Fruit fly (Drosophila melanogaster) whole organism, embryonic: Measurements from ENCODE around the gene CG6610.
A peak's percentile ranks its signal among the peaks of the same experiment; 100 is the strongest.

Experiments used
- BtbVII ChIP-seq: fragments of 200-800 bp; sonication (Bioruptor generic); optimal IDR thresholded peaks from 3 replicates; lab custom pipeline; 2017; ENCODE audit warnings: missing biosample characterization, mild to moderate bottlenecking, missing genetic modification characterization
- CG10267 ChIP-seq: fragments of 200-800 bp; sonication (Bioruptor generic); optimal IDR thresholded peaks from 2 replicates; lab custom pipeline; 2018; ENCODE audit warnings: missing biosample characterization, mild to moderate bottlenecking, missing genetic modification characterization, moderate library complexity
- CG10462 ChIP-seq: fragments of 200-800 bp; sonication (Bioruptor generic); optimal IDR thresholded peaks from 2 replicates; lab custom pipeline; 2016; ENCODE audit warnings: missing biosample characterization, missing genetic modification characterization
- CG11085 ChIP-seq: fragments of 200-800 bp; sonication (Bioruptor generic); IDR thresholded peaks from 2 replicates; pipeline ENCODE4 v1.3.6; 2022; ENCODE audit warnings: missing biosample characterization, missing genetic modification characterization
- CG11398 ChIP-seq: fragments of 200-800 bp; sonication (Bioruptor generic); optimal IDR thresholded peaks from 2 replicates; lab custom pipeline; 2016; ENCODE audit warnings: missing biosample characterization, missing genetic modification characterization
- CG12236 ChIP-seq: fragments of 200-800 bp; sonication (Bioruptor generic); optimal IDR thresholded peaks from 2 replicates; lab custom pipeline; 2016; ENCODE audit warnings: missing biosample characterization, missing genetic modification characterization
- CG13123 ChIP-seq: fragments of 200-800 bp; sonication (Bioruptor generic); optimal IDR thresholded peaks from 2 replicates; lab custom pipeline; 2016; ENCODE audit warnings: missing biosample characterization, missing genetic modification characterization
- CG14014 ChIP-seq: fragments of 200-800 bp; sonication (Bioruptor generic); IDR thresholded peaks from 2 replicates; pipeline ENCODE4 v1.3.6; 2022; ENCODE audit warnings: missing biosample characterization, missing genetic modification characterization
- CG14050 ChIP-seq: fragments of 200-800 bp; sonication (Bioruptor generic); IDR thresholded peaks from 3 replicates; pipeline ENCODE4 v1.3.6; 2022; ENCODE audit warnings: missing biosample characterization, missing genetic modification characterization
- CG14667 ChIP-seq: fragments of 200-800 bp; sonication (Bioruptor generic); IDR thresholded peaks from 2 replicates; pipeline ENCODE4 v1.3.6; 2022; ENCODE audit warnings: missing biosample characterization, missing genetic modification characterization
- CG15011 ChIP-seq: fragments of 200-800 bp; sonication (Bioruptor generic); optimal IDR thresholded peaks from 3 replicates; lab custom pipeline; 2018; ENCODE audit warnings: missing biosample characterization, mild to moderate bottlenecking, missing genetic modification characterization
- CG34376 ChIP-seq: fragments of 200-800 bp; sonication (Bioruptor generic); optimal IDR thresholded peaks from 2 replicates; lab custom pipeline; 2018; ENCODE audit warnings: missing biosample characterization, mild to moderate bottlenecking, missing genetic modification characterization
- CG42726 ChIP-seq: fragments of 200-800 bp; sonication (Bioruptor generic); IDR thresholded peaks from 2 replicates; pipeline ENCODE4 v1.3.6; 2022; ENCODE audit warnings: missing biosample characterization, missing genetic modification characterization; ENCODE audit not compliant: partially characterized antibody
- CG4282 ChIP-seq: fragments of 200-800 bp; sonication (Bioruptor generic); optimal IDR thresholded peaks from 2 replicates; lab custom pipeline; 2016; ENCODE audit warnings: missing biosample characterization, missing genetic modification characterization
- CG4820 ChIP-seq: fragments of 200-800 bp; sonication (Bioruptor generic); optimal IDR thresholded peaks from 3 replicates; lab custom pipeline; 2016; ENCODE audit warnings: missing biosample characterization, missing genetic modification characterization
- CG4854 ChIP-seq: fragments of 200-800 bp; sonication (Bioruptor generic); optimal IDR thresholded peaks from 2 replicates; lab custom pipeline; 2016; ENCODE audit warnings: missing biosample characterization, missing genetic modification characterization, inconsistent platforms
- CG5180 ChIP-seq: fragments of 200-800 bp; sonication (Bioruptor generic); optimal IDR thresholded peaks from 3 replicates; lab custom pipeline; 2017; ENCODE audit warnings: missing biosample characterization, missing genetic modification characterization, mild to moderate bottlenecking, moderate library complexity, missing genetic modification reagents
- CG5245 ChIP-seq: fragments of 200-800 bp; sonication (Bioruptor generic); optimal IDR thresholded peaks from 3 replicates; lab custom pipeline; 2016; ENCODE audit warnings: missing biosample characterization, missing genetic modification characterization
- CG6654 ChIP-seq: fragments of 200-800 bp; sonication (Bioruptor generic); optimal IDR thresholded peaks from 2 replicates; lab custom pipeline; 2017; ENCODE audit warnings: missing biosample characterization, mild to moderate bottlenecking, missing genetic modification characterization
- CG7839 ChIP-seq: fragments of 200-800 bp; sonication (Bioruptor generic); optimal IDR thresholded peaks from 3 replicates; lab custom pipeline; 2018; ENCODE audit warnings: missing biosample characterization, mild to moderate bottlenecking, missing genetic modification characterization, moderate library complexity
- D19B ChIP-seq: fragments of 200-800 bp; sonication (Bioruptor generic); optimal IDR thresholded peaks from 2 replicates; lab custom pipeline; 2017; ENCODE audit warnings: missing biosample characterization, mild to moderate bottlenecking, missing genetic modification characterization
- Dip3 ChIP-seq: fragments of 200-800 bp; sonication (Bioruptor generic); optimal IDR thresholded peaks from 3 replicates; lab custom pipeline; 2016; ENCODE audit warnings: missing biosample characterization, missing genetic modification characterization
- Fer1 ChIP-seq: fragments of 200-800 bp; sonication (Bioruptor generic); optimal IDR thresholded peaks from 2 replicates; lab custom pipeline; 2017; ENCODE audit warnings: missing biosample characterization, mild to moderate bottlenecking, missing genetic modification characterization
- Hand ChIP-seq: fragments of 200-800 bp; sonication (Bioruptor generic); optimal IDR thresholded peaks from 2 replicates; lab custom pipeline; 2017; ENCODE audit warnings: mild to moderate bottlenecking, missing biosample characterization, missing genetic modification reagents, missing genetic modification characterization
- HmgD ChIP-seq: fragments of 200-800 bp; sonication (Bioruptor generic); optimal IDR thresholded peaks from 3 replicates; lab custom pipeline; 2016; ENCODE audit warnings: missing biosample characterization, missing genetic modification characterization
- Hmx ChIP-seq: fragments of 200-800 bp; sonication (Bioruptor generic); optimal IDR thresholded peaks from 2 replicates; lab custom pipeline; 2016; ENCODE audit warnings: missing biosample characterization, missing genetic modification characterization
- Hr51 ChIP-seq, 2 experiments: fragments of 200-800 bp; sonication (Bioruptor generic); optimal IDR thresholded peaks; 2 replicates in 1 of 2; 3 replicates in 1 of 2; lab custom pipeline; 2016 to 2018; ENCODE audit warnings: missing biosample characterization in 2 of 2, missing genetic modification characterization in 2 of 2, mild to moderate bottlenecking in 1 of 2, moderate library complexity in 1 of 2
- MESR4 ChIP-seq: fragments of 200-800 bp; sonication (Bioruptor generic); optimal IDR thresholded peaks from 2 replicates; lab custom pipeline; 2018; ENCODE audit warnings: missing biosample characterization, mild to moderate bottlenecking, missing genetic modification characterization, moderate library complexity
- NC2β ChIP-seq: fragments of 200-800 bp; sonication (Bioruptor generic); optimal IDR thresholded peaks from 2 replicates; lab custom pipeline; 2016; ENCODE audit warnings: missing biosample characterization, missing genetic modification characterization
- Nf-YA ChIP-seq: fragments of 200-800 bp; sonication (Bioruptor generic); IDR thresholded peaks from 2 replicates; pipeline ENCODE4 v1.3.6; 2022; ENCODE audit warnings: missing biosample characterization, missing genetic modification characterization
- Poxn ChIP-seq: fragments of 200-800 bp; sonication (Bioruptor generic); IDR thresholded peaks from 2 replicates; pipeline ENCODE4 v1.3.6; 2022; ENCODE audit warnings: missing biosample characterization, missing genetic modification characterization
- Sox102F ChIP-seq: fragments of 200-800 bp; sonication (Bioruptor generic); optimal IDR thresholded peaks from 2 replicates; lab custom pipeline; 2018; ENCODE audit warnings: missing biosample characterization, mild to moderate bottlenecking, missing genetic modification characterization, moderate library complexity
- Stat92E ChIP-seq, 3 experiments: fragments of >200 bp in 2 of 3; fragments of 200-800 bp in 1 of 3; sonication (Bioruptor generic) in 1 of 3; optimal IDR thresholded peaks; 2 replicates each; lab custom pipeline; 2017 to 2019; ENCODE audit warnings: missing biosample characterization in 3 of 3, missing genetic modification characterization in 3 of 3, mild to moderate bottlenecking in 1 of 3, moderate library complexity in 1 of 3
- aop ChIP-seq: fragments of 200-800 bp; sonication (Bioruptor generic); IDR thresholded peaks from 2 replicates; pipeline ENCODE4 v1.3.6; 2022; ENCODE audit warnings: missing biosample characterization, missing genetic modification characterization
- ash1 ChIP-seq: fragments of 200-800 bp; sonication (Bioruptor generic); optimal IDR thresholded peaks from 2 replicates; lab custom pipeline; 2018; ENCODE audit warnings: missing biosample characterization, mild to moderate bottlenecking, missing genetic modification characterization
- bbx ChIP-seq: fragments of 200-800 bp; sonication (Bioruptor generic); IDR thresholded peaks from 2 replicates; pipeline ENCODE4 v1.3.6; 2022; ENCODE audit warnings: missing biosample characterization, missing genetic modification characterization; ENCODE audit not compliant: partially characterized antibody
- caup ChIP-seq: fragments of 200-800 bp; sonication (Bioruptor generic); optimal IDR thresholded peaks from 3 replicates; lab custom pipeline; 2017; ENCODE audit warnings: missing biosample characterization, mild to moderate bottlenecking, missing genetic modification characterization, moderate library complexity; ENCODE audit not compliant: severe bottlenecking
- crp ChIP-seq, 2 experiments: fragments of 200-800 bp; sonication (Bioruptor generic); optimal IDR thresholded peaks; 2 replicates in 1 of 2; 3 replicates in 1 of 2; lab custom pipeline; 2017; ENCODE audit warnings: missing biosample characterization in 2 of 2, missing genetic modification characterization in 2 of 2, mild to moderate bottlenecking in 1 of 2, moderate library complexity in 1 of 2
- da ChIP-seq: fragments of 200-800 bp; sonication (Bioruptor generic); optimal IDR thresholded peaks from 2 replicates; lab custom pipeline; 2016; ENCODE audit warnings: missing biosample characterization, missing genetic modification characterization
- eyg ChIP-seq: fragments of 200-800 bp; sonication (Bioruptor generic); optimal IDR thresholded peaks from 3 replicates; lab custom pipeline; 2016; ENCODE audit warnings: missing biosample characterization, missing genetic modification characterization
- fd96Cb ChIP-seq: fragments of 200-800 bp; sonication (Bioruptor generic); optimal IDR thresholded peaks from 2 replicates; lab custom pipeline; 2018; ENCODE audit warnings: missing biosample characterization, mild to moderate bottlenecking, missing genetic modification characterization, moderate library complexity
- gro ChIP-seq: fragments of 200-800 bp; sonication (Bioruptor generic); optimal IDR thresholded peaks from 2 replicates; lab custom pipeline; 2016; ENCODE audit warnings: missing biosample characterization, missing genetic modification characterization
- ham ChIP-seq: fragments of 200-800 bp; sonication (Bioruptor generic); IDR thresholded peaks from 2 replicates; pipeline ENCODE4 v1.3.6; 2022; ENCODE audit warnings: missing biosample characterization, missing genetic modification characterization
- lola ChIP-seq, 3 experiments: fragments of >200 bp in 2 of 3; fragments of 200-800 bp in 1 of 3; sonication (Bioruptor generic) in 1 of 3; optimal IDR thresholded peaks; 2 replicates each; lab custom pipeline; 2017 to 2019; ENCODE audit warnings: missing biosample characterization in 3 of 3, missing genetic modification characterization in 3 of 3, mild to moderate bottlenecking in 1 of 3, moderate library complexity in 1 of 3
- odd ChIP-seq: fragments of 200-800 bp; sonication (Bioruptor generic); optimal IDR thresholded peaks from 2 replicates; lab custom pipeline; 2017; ENCODE audit warnings: missing biosample characterization, mild to moderate bottlenecking, missing genetic modification characterization
- org-1 ChIP-seq: fragments of 200-800 bp; sonication (Bioruptor generic); optimal IDR thresholded peaks from 2 replicates; lab custom pipeline; 2017; ENCODE audit warnings: missing biosample characterization, missing genetic modification characterization
- psq ChIP-seq: fragments of 200-800 bp; sonication (Bioruptor generic); optimal IDR thresholded peaks from 2 replicates; lab custom pipeline; 2017; ENCODE audit warnings: missing biosample characterization, missing genetic modification characterization
- pzg ChIP-seq: fragments of 200-800 bp; sonication (Bioruptor generic); optimal IDR thresholded peaks from 3 replicates; lab custom pipeline; 2018; ENCODE audit warnings: missing biosample characterization, mild to moderate bottlenecking, missing genetic modification characterization, moderate library complexity
- ttk ChIP-seq: fragments of 200-800 bp; sonication (Bioruptor generic); IDR thresholded peaks from 2 replicates; pipeline ENCODE4 v2.1.2; 2022; ENCODE audit warnings: missing biosample characterization, missing genetic modification characterization
- vnd ChIP-seq: fragments of 200-800 bp; sonication (Bioruptor generic); IDR thresholded peaks from 3 replicates; pipeline ENCODE4 v1.3.6; 2022; ENCODE audit warnings: missing biosample characterization, missing genetic modification characterization; ENCODE audit not compliant: partially characterized antibody
- vvl ChIP-seq: fragments of 200-800 bp; sonication (Bioruptor generic); IDR thresholded peaks from 2 replicates; pipeline ENCODE4 v1.3.6; 2022; ENCODE audit warnings: missing biosample characterization, missing genetic modification characterization

CG6610 gene

dm6 chr3L:6054803-6055202, 20.5 kb upstream of the CG6610 start, which contains the start of gene tant (continued):
- TF ChIP-seq lola (GFP tag; optimal IDR thresholded peaks at IDR 0.05; lab: Kevin White, UChicago) (no peak), CG4282 (no peak), CG14014 (GFP tag; lab: Robert Waterston, UW) (no peak), ham (no peak), CG14667 (GFP tag; lab: Robert Waterston, UW) (no peak), Poxn (no peak), HmgD (GFP tag; lab: Kevin White, UChicago) (peak; percentile 84), odd (GFP tag; lab: Kevin White, UChicago) (no peak), Nf-YA (GFP tag; lab: Robert Waterston, UW) (no peak), Hmx (no peak), CG7839 (tag; lab: Kevin White, UChicago) (peak; percentile 20), Sox102F (GFP tag; lab: Kevin White, UChicago) (no peak), crp (GFP tag; optimal IDR thresholded peaks at IDR 0.05; lab: Kevin White, UChicago) (peak in 1 of 2 experiments; percentile 41), CG10462 (no peak), CG5245 (GFP tag; lab: Kevin White, UChicago) (no peak), CG14050 (GFP tag; lab: Robert Waterston, UW) (no peak), CG6654 (GFP tag; lab: Kevin White, UChicago) (no peak), CG34376 (no peak), CG11085 (GFP tag; lab: Robert Waterston, UW) (no peak), ttk (GFP tag; lab: Robert Waterston, UW) (no peak), D19B (no peak), vvl (GFP tag; lab: Robert Waterston, UW) (no peak), NC2β (no peak), CG11398 (GFP tag; lab: Kevin White, UChicago) (no peak), fd96Cb (tag; lab: Kevin White, UChicago) (no peak), pzg (peak; percentile 76), CG10267 (tag; lab: Kevin White, UChicago) (peak; percentile 50), Fer1 (GFP tag; lab: Kevin White, UChicago) (no peak), eyg (no peak), ash1 (GFP tag; lab: Kevin White, UChicago) (no peak), bbx (GFP tag; lab: Robert Waterston, UW) (peak; percentile 85), MESR4 (GFP tag; lab: Kevin White, UChicago) (no peak), caup (GFP tag; lab: Kevin White, UChicago) (no peak), gro (GFP tag; lab: Kevin White, UChicago) (no peak), Stat92E (GFP tag; optimal IDR thresholded peaks at IDR 0.05; lab: Kevin White, UChicago) (no peak), CG12236 (GFP tag; lab: Kevin White, UChicago) (no peak), CG5180 (GFP tag; lab: Kevin White, UChicago) (no peak), CG4820 (no peak), CG13123 (no peak), CG4854 (GFP tag; lab: Kevin White, UChicago) (no peak), da (GFP tag; lab: Kevin White, UChicago) (no peak), Hr51 (GFP tag; optimal IDR thresholded peaks at IDR 0.05; lab: Kevin White, UChicago) (no peak), psq (no peak), BtbVII (GFP tag; lab: Kevin White, UChicago) (no peak), aop (GFP tag; lab: Robert Waterston, UW) (no peak), CG15011 (GFP tag; lab: Kevin White, UChicago) (no peak), Dip3 (GFP tag; lab: Kevin White, UChicago) (no peak), CG42726 (peak; percentile 74; the same call in 1 of the 2 replicates), org-1 (no peak), vnd (GFP tag; lab: Robert Waterston, UW) (peak; percentile 88), Hand (GFP tag; lab: Kevin White, UChicago) (no peak)
